Worm (Caenorhabditis elegans) whole organism, L1 larva: Measurements from ENCODE around the gene map-1.

Source experiments
- C04F5.9 ChIP-seq: sonication (generic microtip); optimal IDR thresholded peaks from 2 replicates; lab custom pipeline; 2016; ENCODE audit warnings: missing genetic modification characterization, missing compliant biosample characterization
- C34B4.2 ChIP-seq: sonication (generic microtip); optimal IDR thresholded peaks from 2 replicates; lab custom pipeline; 2017; ENCODE audit warnings: mild to moderate bottlenecking, missing genetic modification characterization, missing compliant biosample characterization
- F16B12.6 ChIP-seq: fragments of 150-350 bp; optimal IDR thresholded peaks from 2 replicates; lab custom pipeline; 2014; ENCODE audit warnings: missing biosample characterization, missing genetic modification characterization
- aha-1 ChIP-seq: fragments of 150-350 bp; optimal IDR thresholded peaks from 2 replicates; lab custom pipeline; 2014; ENCODE audit warnings: missing biosample characterization, missing genetic modification characterization
- aly-2 ChIP-seq: fragments of 150-350 bp; optimal IDR thresholded peaks from 2 replicates; lab custom pipeline; 2014; ENCODE audit warnings: missing biosample characterization, missing genetic modification characterization
- blmp-1 ChIP-seq: fragments of 150-350 bp; optimal IDR thresholded peaks from 2 replicates; lab custom pipeline; 2014; ENCODE audit warnings: missing biosample characterization, missing genetic modification characterization
- ceh-63 ChIP-seq: fragments of 200-800 bp; sonication (Bioruptor generic); optimal IDR thresholded peaks from 2 replicates; lab custom pipeline; 2018; ENCODE audit warnings: mild to moderate bottlenecking, missing genetic modification characterization, missing compliant biosample characterization
- dsc-1 ChIP-seq: sonication (generic microtip); optimal IDR thresholded peaks from 2 replicates; lab custom pipeline; 2016; ENCODE audit warnings: mild to moderate bottlenecking, missing genetic modification characterization, missing compliant biosample characterization
- efl-1 ChIP-seq, 4 experiments: fragments of 150-350 bp; optimal IDR thresholded peaks in 3 of 4; peaks in 1 of 4; 1 replicate in 1 of 4; 2 replicates in 3 of 4; lab custom pipeline; 2014; ENCODE audit warnings: missing biosample characterization in 2 of 4, missing genetic modification characterization in 2 of 4, missing genetic modification reagents in 2 of 4
- efl-3 ChIP-seq: fragments of 200-800 bp; sonication (Bioruptor generic); optimal IDR thresholded peaks from 2 replicates; lab custom pipeline; 2018; ENCODE audit warnings: mild to moderate bottlenecking, missing genetic modification characterization, missing compliant biosample characterization
- egl-13 ChIP-seq: sonication (generic microtip); optimal IDR thresholded peaks from 2 replicates; lab custom pipeline; 2016; ENCODE audit warnings: missing genotype, missing genetic modification reagents, missing genetic modification characterization, missing compliant biosample characterization
- egl-27 ChIP-seq, 2 experiments: fragments of 150-350 bp in 1 of 2; sonication (generic microtip); optimal IDR thresholded peaks; 3 replicates each; lab custom pipeline; 2017 to 2018; ENCODE audit warnings: missing biosample characterization in 2 of 2, missing genetic modification characterization in 2 of 2, missing genetic modification reagents in 2 of 2
- elt-3 ChIP-seq, 6 experiments: fragments of 150-350 bp in 1 of 6; sonication (generic microtip); optimal IDR thresholded peaks; 2 replicates each; lab custom pipeline; 2017 to 2018; ENCODE audit warnings: missing biosample characterization in 6 of 6, missing genetic modification characterization in 6 of 6, inconsistent platforms in 1 of 6
- fkh-4 ChIP-seq: sonication (generic microtip); optimal IDR thresholded peaks from 2 replicates; lab custom pipeline; 2016; ENCODE audit warnings: missing compliant biosample characterization, missing genetic modification characterization, borderline replicate concordance
- fkh-8 ChIP-seq: sonication (generic microtip); optimal IDR thresholded peaks from 2 replicates; lab custom pipeline; 2016; ENCODE audit warnings: mild to moderate bottlenecking, missing genetic modification characterization, missing compliant biosample characterization
- fos-1 ChIP-seq: fragments of 150-350 bp; optimal IDR thresholded peaks from 2 replicates; lab custom pipeline; 2014; ENCODE audit warnings: missing biosample characterization, missing genetic modification characterization
- irx-1 ChIP-seq: sonication (generic microtip); optimal IDR thresholded peaks from 2 replicates; lab custom pipeline; 2016; ENCODE audit warnings: missing genetic modification characterization, missing compliant biosample characterization
- jun-1 ChIP-seq: fragments of 150-350 bp; optimal IDR thresholded peaks from 2 replicates; lab custom pipeline; 2014; ENCODE audit warnings: missing biosample characterization, missing genetic modification reagents, missing genetic modification characterization
- lin-13 ChIP-seq: fragments of 150-350 bp; optimal IDR thresholded peaks from 2 replicates; lab custom pipeline; 2014; ENCODE audit warnings: missing biosample characterization, missing genetic modification reagents, missing genetic modification characterization
- lin-15B ChIP-seq: fragments of 150-350 bp; sonication (generic microtip); optimal IDR thresholded peaks from 3 replicates; lab custom pipeline; 2014; ENCODE audit warnings: missing biosample characterization, missing genetic modification characterization
- lir-3 ChIP-seq: sonication (generic microtip); optimal IDR thresholded peaks from 2 replicates; lab custom pipeline; 2016; ENCODE audit warnings: mild to moderate bottlenecking, missing genetic modification characterization, moderate library complexity, missing compliant biosample characterization; ENCODE audit not compliant: poor library complexity
- mep-1 ChIP-seq: fragments of 150-350 bp; optimal IDR thresholded peaks from 2 replicates; lab custom pipeline; 2014; ENCODE audit warnings: missing biosample characterization, missing genetic modification characterization
- nhr-11 ChIP-seq: fragments of 150-350 bp; optimal IDR thresholded peaks from 2 replicates; lab custom pipeline; 2014; ENCODE audit warnings: missing biosample characterization, missing genetic modification characterization
- nhr-20 ChIP-seq: sonication (generic microtip); optimal IDR thresholded peaks from 2 replicates; lab custom pipeline; 2016; ENCODE audit warnings: mild to moderate bottlenecking, missing genetic modification characterization, missing compliant biosample characterization
- nhr-47 ChIP-seq: sonication (generic microtip); optimal IDR thresholded peaks from 2 replicates; lab custom pipeline; 2016; ENCODE audit warnings: mild to moderate bottlenecking, missing genetic modification characterization, moderate library complexity, missing compliant biosample characterization
- nhr-71 ChIP-seq: sonication (generic microtip); optimal IDR thresholded peaks from 2 replicates; lab custom pipeline; 2016; ENCODE audit warnings: mild to moderate bottlenecking, missing genetic modification characterization, moderate library complexity, missing compliant biosample characterization
- nhr-76 ChIP-seq: sonication (generic microtip); optimal IDR thresholded peaks from 2 replicates; lab custom pipeline; 2017; ENCODE audit warnings: missing biosample characterization, missing genetic modification characterization
- nhr-77 ChIP-seq: fragments of 150-350 bp; optimal IDR thresholded peaks from 2 replicates; lab custom pipeline; 2014; ENCODE audit warnings: missing biosample characterization, missing genetic modification characterization
- nhr-84 ChIP-seq: sonication (generic microtip); optimal IDR thresholded peaks from 2 replicates; lab custom pipeline; 2017; ENCODE audit warnings: missing biosample characterization, missing genetic modification characterization
- nhr-85 ChIP-seq: sonication (generic microtip); peaks from one replicate; lab custom pipeline; 2016; ENCODE audit warnings: missing genetic modification characterization, inconsistent platforms, missing compliant biosample characterization
- pag-3 ChIP-seq: sonication (generic microtip); optimal IDR thresholded peaks from 2 replicates; lab custom pipeline; 2017; ENCODE audit warnings: missing genetic modification characterization, mild to moderate bottlenecking, missing compliant biosample characterization, antibody characterized with exemption, borderline replicate concordance; ENCODE audit not compliant: insufficient read depth
- pax-3 ChIP-seq: fragments of 200-800 bp; sonication (Bioruptor generic); optimal IDR thresholded peaks from 2 replicates; lab custom pipeline; 2018; ENCODE audit warnings: mild to moderate bottlenecking, missing genetic modification characterization, moderate library complexity, missing compliant biosample characterization
- pqm-1 ChIP-seq: sonication (generic microtip); optimal IDR thresholded peaks from 3 replicates; lab custom pipeline; 2017; ENCODE audit warnings: missing biosample characterization, missing genetic modification characterization
- snpc-4 ChIP-seq: fragments of 150-350 bp; optimal IDR thresholded peaks from 2 replicates; lab custom pipeline; 2014; ENCODE audit warnings: missing biosample characterization, missing genetic modification characterization
- snu-23 ChIP-seq: sonication (generic microtip); optimal IDR thresholded peaks from 2 replicates; lab custom pipeline; 2016; ENCODE audit warnings: missing genetic modification characterization, missing compliant biosample characterization
- sup-37 ChIP-seq: fragments of 200-800 bp; sonication (Bioruptor generic); optimal IDR thresholded peaks from 2 replicates; lab custom pipeline; 2018; ENCODE audit warnings: mild to moderate bottlenecking, missing genetic modification characterization, missing compliant biosample characterization
- tlp-1 ChIP-seq: fragments of 150-350 bp; optimal IDR thresholded peaks from 2 replicates; lab custom pipeline; 2014; ENCODE audit warnings: missing biosample characterization, missing genetic modification characterization
- unc-30 ChIP-seq: sonication (generic microtip); optimal IDR thresholded peaks from 2 replicates; lab custom pipeline; 2017; ENCODE audit warnings: missing biosample characterization, missing genetic modification characterization
- unc-98 ChIP-seq: fragments of 200-800 bp; sonication (Bioruptor generic); IDR thresholded peaks from 2 replicates; pipeline ENCODE4 v1.3.6; 2022; ENCODE audit warnings: missing genetic modification characterization, missing compliant biosample characterization
- xbp-1 ChIP-seq: sonication (generic microtip); optimal IDR thresholded peaks from 2 replicates; lab custom pipeline; 2016; ENCODE audit warnings: missing genetic modification characterization, missing compliant biosample characterization
- zag-1 ChIP-seq: fragments of 150-350 bp; optimal IDR thresholded peaks from 2 replicates; lab custom pipeline; 2014; ENCODE audit warnings: missing biosample characterization, missing genetic modification characterization
- ztf-4 ChIP-seq: fragments of 150-350 bp; optimal IDR thresholded peaks from 2 replicates; lab custom pipeline; 2014; ENCODE audit warnings: missing biosample characterization, missing genetic modification characterization

The map-1 gene

ce11 chrIV:3636528-3637129, 50.0 kb downstream of the map-1 start, which contains the start of gene madf-9 (continued):
- TF ChIP-seq blmp-1, result no peak
- TF ChIP-seq pqm-1, result no peak
- TF ChIP-seq aha-1 (tag; lab: Kevin White, UChicago), result no peak
- TF ChIP-seq pag-3 (tag; lab: Kevin White, UChicago), result no peak
- TF ChIP-seq zag-1 (tag; lab: Kevin White, UChicago), result no peak
- TF ChIP-seq dsc-1 (tag; lab: Kevin White, UChicago), result peak; percentile 45
- TF ChIP-seq aly-2 (tag; lab: Kevin White, UChicago), result no peak
- peak; percentile 55 to 74 for TF ChIP-seq efl-1 (optimal IDR thresholded peaks at IDR 0.05; lab: Kevin White, UChicago)
- TF ChIP-seq efl-1 (GFP tag; optimal IDR thresholded peaks at IDR 0.05 in 1 of 2; lab: Kevin White, UChicago), result peak; percentile 21 to 44
- TF ChIP-seq nhr-20 (tag; lab: Kevin White, UChicago), result peak; percentile 74
- no peak for TF ChIP-seq pax-3
- no peak for TF ChIP-seq lin-13
- TF ChIP-seq ztf-4 (tag; lab: Kevin White, UChicago), result peak; percentile 63
- peak; percentile 81 for TF ChIP-seq snu-23 (GFP tag; lab: Kevin White, UChicago)
- no peak for TF ChIP-seq fkh-4 (tag; lab: Kevin White, UChicago)
- TF ChIP-seq nhr-47, result peak; percentile 79
- TF ChIP-seq efl-3, result peak; percentile 9
- no peak for TF ChIP-seq tlp-1 (tag; lab: Kevin White, UChicago)
- peak; percentile 62 for TF ChIP-seq egl-13 (tag; lab: Kevin White, UChicago)
- peak; percentile 13 for TF ChIP-seq sup-37 (GFP tag; lab: Kevin White, UChicago)
- no peak for TF ChIP-seq snpc-4 (tag; lab: Kevin White, UChicago)
- no peak for TF ChIP-seq C04F5.9 (tag; lab: Kevin White, UChicago)
- TF ChIP-seq jun-1, result peak; percentile 74
- TF ChIP-seq F16B12.6 (tag; lab: Kevin White, UChicago), result no peak
- peak; percentile 9 for TF ChIP-seq irx-1 (tag; lab: Kevin White, UChicago)
- peak; percentile 40 for TF ChIP-seq fkh-8 (tag; lab: Kevin White, UChicago)
- TF ChIP-seq elt-3 (tag; optimal IDR thresholded peaks at IDR 0.05; lab: Kevin White, UChicago), result no peak
- TF ChIP-seq nhr-11 (tag; lab: Kevin White, UChicago), result no peak
- peak; percentile 82 for TF ChIP-seq nhr-85 (tag; lab: Kevin White, UChicago)
- no peak for TF ChIP-seq nhr-84 (tag; lab: Kevin White, UChicago)
- no peak for TF ChIP-seq unc-98 (GFP tag; lab: Robert Waterston, UW)
- TF ChIP-seq ceh-63 (GFP tag; lab: Kevin White, UChicago), result no peak
- no peak for TF ChIP-seq unc-30 (tag; lab: Kevin White, UChicago)
- TF ChIP-seq nhr-77, result no peak
- no peak for TF ChIP-seq mep-1 (tag; lab: Kevin White, UChicago)
- no peak for TF ChIP-seq egl-27 (tag; optimal IDR thresholded peaks at IDR 0.05; lab: Kevin White, UChicago)
- TF ChIP-seq nhr-71 (tag; lab: Kevin White, UChicago), result peak; percentile 87
- TF ChIP-seq fos-1 (tag; lab: Kevin White, UChicago), result no peak
- no peak for TF ChIP-seq lir-3 (tag; lab: Kevin White, UChicago)
- no peak for TF ChIP-seq C34B4.2 (tag; lab: Kevin White, UChicago)
- TF ChIP-seq lin-15B (tag; lab: Kevin White, UChicago), result no peak
- peak; percentile 46 for TF ChIP-seq xbp-1 (tag; lab: Kevin White, UChicago)
- TF ChIP-seq nhr-76 (tag; lab: Kevin White, UChicago), result no peak
